Worm (Caenorhabditis elegans): ENCODE results near the gene col-78.

ce11 chrII:9160197-9160806 is 8.0 kb downstream of the col-78 start:
- no peak for TF ChIP-seq dao-5 (tag; optimal IDR thresholded peaks at IDR 0.05)
- no peak for TF ChIP-seq him-1 (tag; optimal IDR thresholded peaks at IDR 0.05)
- no peak for TF ChIP-seq W03F9.2 (tag; optimal IDR thresholded peaks at IDR 0.05)
